Worm (Caenorhabditis elegans): ENCODE results near the gene F46E10.3.

Gene F46E10.3

DNA sequence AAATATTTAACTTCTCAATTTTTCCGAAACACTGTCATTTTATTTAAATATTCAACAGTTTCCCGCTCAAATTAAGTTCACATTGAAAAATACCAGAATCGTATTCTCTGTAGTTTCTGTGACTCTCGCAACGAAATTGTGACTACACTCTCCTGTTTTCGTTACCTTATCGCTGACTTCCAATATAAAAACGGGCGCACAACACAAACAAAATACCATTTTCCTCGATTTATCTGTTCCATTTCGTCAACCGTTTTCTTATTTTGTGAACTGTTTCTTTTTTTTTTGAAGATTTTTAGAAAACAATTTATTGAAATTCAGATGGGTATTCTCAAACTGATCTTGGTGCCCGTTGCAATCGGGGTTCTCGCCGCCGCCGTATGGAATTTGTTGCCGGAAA lies 19.2 kb upstream of the F46E10.3 start, which contains the start of gene W01A11.1:
W01A11.1 (plus strand) TSS at position 322 of the 400 bp plus-strand sequence.
- TF ChIP-seq ztf-29 (GFP tag; IDR thresholded peaks at IDR 0.05): no peak
- no peak for TF ChIP-seq flt-1 (GFP tag; IDR thresholded peaks at IDR 0.05)
- TF ChIP-seq ztf-23 (GFP tag; IDR thresholded peaks at IDR 0.05): no peak
- no peak for TF ChIP-seq cog-1 (tag; optimal IDR thresholded peaks at IDR 0.05)
- no peak for TF ChIP-seq T22C8.4 (GFP tag; IDR thresholded peaks at IDR 0.05)
- TF ChIP-seq klf-2 (GFP tag; conservative IDR thresholded peaks at IDR 0.05): no peak
- no peak for TF ChIP-seq med-1 (GFP tag; optimal IDR thresholded peaks at IDR 0.05; ENCODE audit: insufficient read depth)
- TF ChIP-seq ref-1 (GFP tag; conservative IDR thresholded peaks at IDR 0.05): no peak
- no peak for TF ChIP-seq tab-1 (GFP tag; IDR thresholded peaks at IDR 0.05)

DNA sequence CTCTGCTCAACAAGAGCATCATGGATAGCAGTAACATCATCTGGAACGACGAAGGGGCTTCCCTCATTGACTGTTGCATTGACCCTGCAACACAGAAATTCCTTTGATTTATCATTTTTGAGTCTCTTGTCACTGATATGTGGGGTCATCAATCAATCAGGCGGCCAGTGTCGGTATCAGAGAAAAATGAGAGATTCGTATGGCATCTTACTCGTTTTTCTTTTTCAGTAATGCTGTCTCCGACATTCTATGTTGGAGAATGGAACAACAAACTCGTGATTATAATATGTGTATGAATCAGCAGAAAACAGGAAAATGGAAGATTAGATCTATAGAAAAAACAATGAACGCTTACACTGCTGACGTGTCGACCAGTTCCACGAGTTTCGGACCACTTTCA lies 14.9 kb upstream of the F46E10.3 start:
- TF ChIP-seq klf-2 (GFP tag; conservative IDR thresholded peaks at IDR 0.05) (no peak), flt-1 (GFP tag; IDR thresholded peaks at IDR 0.05) (no peak), tab-1 (GFP tag; IDR thresholded peaks at IDR 0.05) (no peak)

DNA sequence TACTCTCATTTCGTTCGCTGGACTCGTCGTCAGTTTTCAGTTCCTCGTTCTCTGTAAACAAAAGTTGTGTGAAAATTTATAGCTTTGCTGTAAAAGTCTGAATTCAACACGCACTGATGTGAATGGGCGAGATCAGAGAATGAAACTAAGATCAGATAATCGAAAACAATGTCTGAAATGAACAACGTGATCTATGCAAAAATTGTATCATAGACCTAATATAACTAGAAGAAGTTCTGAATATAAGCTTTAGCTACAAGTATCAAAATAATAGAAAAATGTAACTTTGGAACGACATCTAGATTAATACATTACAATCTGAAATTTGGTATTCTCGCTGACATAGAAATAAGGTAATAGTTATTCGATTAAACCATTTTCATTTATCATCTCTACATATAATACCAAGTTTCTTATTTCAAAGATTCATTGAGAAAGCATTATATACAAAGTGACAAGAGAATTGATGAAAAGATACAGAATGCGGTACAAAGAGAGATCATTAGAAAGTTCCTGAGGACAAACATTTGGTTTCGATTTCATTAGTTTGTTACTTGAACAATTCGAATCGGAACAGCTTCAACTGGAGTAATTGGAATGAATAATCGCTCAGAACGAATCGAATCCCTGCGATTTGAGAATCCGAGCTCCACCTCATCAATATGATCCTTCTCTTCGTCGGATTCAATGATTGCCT lies 13.8 kb upstream of the F46E10.3 start, which contains the start of gene moc-2:
moc-2 (minus strand) TSS at position 51 of the 697 bp plus-strand sequence.
- TF ChIP-seq cog-1 (tag; optimal IDR thresholded peaks at IDR 0.05): no peak
- TF ChIP-seq ztf-23 (GFP tag; IDR thresholded peaks at IDR 0.05): no peak
- TF ChIP-seq klf-2 (GFP tag; conservative IDR thresholded peaks at IDR 0.05): no peak
- no peak for TF ChIP-seq med-1 (GFP tag; optimal IDR thresholded peaks at IDR 0.05; ENCODE audit: insufficient read depth)
- TF ChIP-seq tab-1 (GFP tag; IDR thresholded peaks at IDR 0.05): no peak
- TF ChIP-seq T22C8.4 (GFP tag; IDR thresholded peaks at IDR 0.05): no peak
- no peak for TF ChIP-seq ref-1 (GFP tag; conservative IDR thresholded peaks at IDR 0.05)
- TF ChIP-seq flt-1 (GFP tag; IDR thresholded peaks at IDR 0.05): no peak
- TF ChIP-seq ztf-29 (GFP tag; IDR thresholded peaks at IDR 0.05): no peak

DNA sequence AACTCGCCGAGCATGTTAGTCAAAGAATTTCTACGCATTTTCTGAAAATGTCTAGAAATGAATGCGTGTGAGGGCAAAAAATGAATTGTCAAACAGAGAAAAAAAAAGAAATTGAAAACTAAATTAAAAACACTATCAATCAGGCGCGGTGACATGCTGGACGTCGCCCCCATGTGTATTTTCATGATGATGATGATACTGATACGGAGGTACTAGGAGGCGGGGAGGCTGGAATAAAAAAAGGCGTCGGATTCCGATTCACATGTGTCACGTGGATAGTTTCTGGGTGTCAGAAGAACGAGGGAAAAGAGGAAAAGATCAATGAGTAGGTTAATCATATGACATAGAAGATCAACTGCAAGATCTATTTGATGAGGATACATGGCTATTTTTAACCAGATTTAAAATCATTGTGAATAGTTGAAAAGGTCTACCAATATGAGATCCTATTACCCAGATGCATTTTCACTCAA lies 12.7 kb upstream of the F46E10.3 start, which contains the start of gene W01A11.7:
W01A11.7 (minus strand) TSS at position 51 of the 473 bp plus-strand sequence.
- TF ChIP-seq ztf-29 (GFP tag; IDR thresholded peaks at IDR 0.05) (no peak), cog-1 (tag; optimal IDR thresholded peaks at IDR 0.05) (no peak), med-1 (GFP tag; optimal IDR thresholded peaks at IDR 0.05; ENCODE audit: insufficient read depth) (no peak), ref-1 (GFP tag; conservative IDR thresholded peaks at IDR 0.05) (no peak), T22C8.4 (GFP tag; IDR thresholded peaks at IDR 0.05) (no peak), klf-2 (GFP tag; conservative IDR thresholded peaks at IDR 0.05) (no peak), ztf-23 (GFP tag; IDR thresholded peaks at IDR 0.05) (no peak), tab-1 (GFP tag; IDR thresholded peaks at IDR 0.05) (no peak), flt-1 (GFP tag; IDR thresholded peaks at IDR 0.05) (no peak)

DNA sequence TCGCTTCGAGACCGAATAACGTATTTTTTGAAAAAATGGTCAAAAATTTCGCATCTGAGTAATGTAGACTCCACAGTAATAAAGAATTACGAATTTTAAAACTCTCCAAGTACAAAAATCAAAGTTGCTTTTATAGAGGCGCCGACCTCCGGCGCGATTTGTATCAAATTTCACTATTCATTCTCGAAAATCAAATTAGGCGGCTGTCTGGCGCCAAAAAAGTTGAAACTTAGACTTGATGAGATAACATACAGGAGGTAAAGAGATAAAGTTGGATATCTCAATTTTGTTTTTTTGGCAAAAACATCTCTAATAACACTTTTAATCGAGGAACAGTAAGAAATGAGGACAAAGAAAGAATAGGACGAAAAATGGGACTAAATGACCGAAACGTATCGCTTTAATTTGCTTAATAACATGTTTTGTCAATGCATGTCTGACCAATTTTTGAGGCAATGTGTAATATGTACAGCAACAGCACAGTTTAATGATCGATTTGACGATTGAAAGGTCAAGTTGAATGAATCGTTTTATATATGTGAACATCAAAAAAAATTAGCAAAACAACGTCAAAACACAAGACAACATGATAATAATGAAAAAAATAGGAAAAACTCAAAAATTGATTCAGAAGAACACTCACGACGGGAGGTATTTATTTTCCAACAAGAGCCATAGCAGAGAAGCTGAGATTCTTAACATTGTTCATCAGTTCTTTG lies 11.7 kb upstream of the F46E10.3 start:
- no peak for TF ChIP-seq ztf-23 (GFP tag; IDR thresholded peaks at IDR 0.05)
- no peak for TF ChIP-seq flt-1 (GFP tag; IDR thresholded peaks at IDR 0.05)
- no peak for TF ChIP-seq T22C8.4 (GFP tag; IDR thresholded peaks at IDR 0.05)
- TF ChIP-seq ref-1 (GFP tag; conservative IDR thresholded peaks at IDR 0.05): no peak
- TF ChIP-seq cog-1 (tag; optimal IDR thresholded peaks at IDR 0.05): no peak
- TF ChIP-seq med-1 (GFP tag; optimal IDR thresholded peaks at IDR 0.05; ENCODE audit: insufficient read depth): no peak
- no peak for TF ChIP-seq tab-1 (GFP tag; IDR thresholded peaks at IDR 0.05)
- TF ChIP-seq klf-2 (GFP tag; conservative IDR thresholded peaks at IDR 0.05): no peak
- no peak for TF ChIP-seq ztf-29 (GFP tag; IDR thresholded peaks at IDR 0.05)

ce11 chrV:6508703-6509102 lies 9.4 kb upstream of the F46E10.3 start, which contains the start of gene ubh-3:
ubh-3 (minus strand) TSS chrV:6508803.
- no peak for TF ChIP-seq ref-1 (GFP tag; conservative IDR thresholded peaks at IDR 0.05)
- no peak for TF ChIP-seq tab-1 (GFP tag; IDR thresholded peaks at IDR 0.05)
- TF ChIP-seq med-1 (GFP tag; optimal IDR thresholded peaks at IDR 0.05; ENCODE audit: insufficient read depth): no peak
- TF ChIP-seq klf-2 (GFP tag; conservative IDR thresholded peaks at IDR 0.05): no peak
- no peak for TF ChIP-seq ztf-29 (GFP tag; IDR thresholded peaks at IDR 0.05)
- no peak for TF ChIP-seq ztf-23 (GFP tag; IDR thresholded peaks at IDR 0.05)
- no peak for TF ChIP-seq cog-1 (tag; optimal IDR thresholded peaks at IDR 0.05)
- TF ChIP-seq T22C8.4 (GFP tag; IDR thresholded peaks at IDR 0.05): no peak

DNA sequence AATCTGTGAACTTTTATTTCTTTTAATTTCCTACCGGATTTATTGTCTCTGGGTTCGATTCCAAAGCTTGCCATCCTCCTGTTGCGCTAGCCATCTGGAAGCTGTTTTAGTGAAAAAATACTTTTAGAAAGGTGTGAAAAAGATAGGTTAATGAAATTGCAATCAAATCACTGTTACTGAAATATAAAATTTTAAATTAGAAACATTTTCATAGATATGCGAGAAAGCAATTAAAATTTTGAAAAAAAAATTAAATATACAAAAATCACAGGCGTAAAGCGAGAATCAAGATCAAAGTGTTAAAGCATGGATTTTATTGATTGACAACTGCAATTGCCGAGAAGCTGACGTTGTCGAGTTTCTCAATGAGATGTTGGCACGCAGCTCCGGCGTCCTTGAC lies 8.4 kb upstream of the F46E10.3 start, which contains the start of gene ubh-2:
ubh-2 (minus strand) TSS at position 101 of the 400 bp plus-strand sequence.
- no peak for TF ChIP-seq klf-2 (GFP tag; conservative IDR thresholded peaks at IDR 0.05)
- TF ChIP-seq med-1 (GFP tag; optimal IDR thresholded peaks at IDR 0.05; ENCODE audit: insufficient read depth): no peak
- TF ChIP-seq T22C8.4 (GFP tag; IDR thresholded peaks at IDR 0.05): no peak
- TF ChIP-seq flt-1 (GFP tag; IDR thresholded peaks at IDR 0.05): no peak
- TF ChIP-seq ztf-23 (GFP tag; IDR thresholded peaks at IDR 0.05): no peak
- TF ChIP-seq tab-1 (GFP tag; IDR thresholded peaks at IDR 0.05): no peak
- no peak for TF ChIP-seq ref-1 (GFP tag; conservative IDR thresholded peaks at IDR 0.05)
- TF ChIP-seq cog-1 (tag; optimal IDR thresholded peaks at IDR 0.05): no peak
- no peak for TF ChIP-seq ztf-29 (GFP tag; IDR thresholded peaks at IDR 0.05)

DNA sequence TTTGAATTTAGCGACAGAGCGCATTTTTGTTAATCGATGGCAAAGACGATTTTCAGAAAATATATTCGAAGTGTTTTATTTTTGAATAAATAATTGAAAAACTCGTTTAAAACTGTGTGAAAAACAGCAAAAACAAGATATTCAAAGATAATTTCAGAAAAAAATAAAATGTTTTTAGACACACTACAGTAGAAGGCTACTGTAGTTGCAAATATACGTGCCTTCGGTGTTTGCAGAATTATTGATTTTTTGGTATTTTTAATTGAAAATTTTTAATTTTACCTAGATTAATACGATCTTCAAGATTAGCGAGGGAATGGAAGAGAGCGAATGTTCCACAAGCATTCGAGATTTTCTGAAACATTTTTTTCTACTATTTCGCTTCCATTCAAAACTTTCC lies 7.5 kb upstream of the F46E10.3 start:
- no peak for TF ChIP-seq klf-2 (GFP tag; conservative IDR thresholded peaks at IDR 0.05)
- no peak for TF ChIP-seq ztf-23 (GFP tag; IDR thresholded peaks at IDR 0.05)
- no peak for TF ChIP-seq med-1 (GFP tag; optimal IDR thresholded peaks at IDR 0.05; ENCODE audit: insufficient read depth)
- TF ChIP-seq flt-1 (GFP tag; IDR thresholded peaks at IDR 0.05): no peak
- TF ChIP-seq T22C8.4 (GFP tag; IDR thresholded peaks at IDR 0.05): no peak
- TF ChIP-seq ref-1 (GFP tag; conservative IDR thresholded peaks at IDR 0.05): no peak
- TF ChIP-seq ztf-29 (GFP tag; IDR thresholded peaks at IDR 0.05): no peak
- TF ChIP-seq cog-1 (tag; optimal IDR thresholded peaks at IDR 0.05): no peak
- no peak for TF ChIP-seq tab-1 (GFP tag; IDR thresholded peaks at IDR 0.05)

DNA sequence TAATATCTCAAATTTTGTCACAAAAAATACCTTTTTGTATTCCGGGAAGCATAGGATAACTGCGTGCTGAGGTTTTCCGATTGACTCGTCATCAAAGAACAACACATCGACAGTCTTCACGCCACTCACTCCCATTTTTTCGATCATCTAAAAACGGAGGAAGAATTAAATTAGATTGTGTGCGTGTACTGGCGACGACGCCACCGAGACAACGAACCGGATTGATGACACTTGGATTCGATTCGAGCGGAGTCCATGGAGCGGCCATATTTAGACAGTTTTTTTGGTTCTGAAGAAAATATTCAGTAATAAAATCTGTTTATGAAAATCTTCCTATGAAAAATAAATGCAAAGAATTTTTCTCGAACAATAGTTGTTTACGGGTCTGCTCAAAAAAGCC lies 7.0 kb upstream of the F46E10.3 start, which contains the start of gene ubh-1:
ubh-1 (minus strand) TSS at position 289 of the 400 bp plus-strand sequence.
- no peak for TF ChIP-seq tab-1 (GFP tag; IDR thresholded peaks at IDR 0.05)
- TF ChIP-seq ztf-23 (GFP tag; IDR thresholded peaks at IDR 0.05): no peak
- TF ChIP-seq T22C8.4 (GFP tag; IDR thresholded peaks at IDR 0.05): no peak
- no peak for TF ChIP-seq klf-2 (GFP tag; conservative IDR thresholded peaks at IDR 0.05)
